Worm (Caenorhabditis elegans) whole organism, early embryonic: Measurements from ENCODE around the gene cal-1.

Source experiments
- B0310.2 ChIP-seq: sonication (generic microtip); optimal IDR thresholded peaks from 2 replicates; lab custom pipeline; 2016; ENCODE audit warnings: mild to moderate bottlenecking, missing genetic modification characterization, missing compliant biosample characterization
- F13C5.2 ChIP-seq: sonication (generic microtip); optimal IDR thresholded peaks from 2 replicates; lab custom pipeline; 2017; ENCODE audit warnings: mild to moderate bottlenecking, missing genetic modification characterization, inconsistent platforms, missing compliant biosample characterization
- aly-1 ChIP-seq: sonication (generic microtip); optimal IDR thresholded peaks from 2 replicates; lab custom pipeline; 2016; ENCODE audit warnings: missing genetic modification characterization, missing compliant biosample characterization
- ama-1 ChIP-seq: fragments of 150-350 bp; optimal IDR thresholded peaks from 2 replicates; lab custom pipeline; 2014
- ceh-13 ChIP-seq: fragments of 200-800 bp; sonication (Bioruptor generic); optimal IDR thresholded peaks from 2 replicates; lab custom pipeline; 2018; ENCODE audit warnings: mild to moderate bottlenecking, missing genetic modification characterization, missing compliant biosample characterization
- ceh-36 ChIP-seq: sonication (generic microtip); optimal IDR thresholded peaks from 2 replicates; lab custom pipeline; 2016; ENCODE audit warnings: missing genetic modification characterization, inconsistent platforms, missing compliant biosample characterization
- ets-7 ChIP-seq: sonication (generic microtip); optimal IDR thresholded peaks from 2 replicates; lab custom pipeline; 2016; ENCODE audit warnings: missing genotype, missing genetic modification characterization, missing compliant biosample characterization
- flt-1 ChIP-seq: fragments of 200-800 bp; sonication (Bioruptor generic); IDR thresholded peaks from 2 replicates; pipeline ENCODE4 v1.3.6; 2022; ENCODE audit warnings: missing genetic modification characterization, missing compliant biosample characterization
- pes-1 ChIP-seq: fragments of 200-800 bp; sonication (Bioruptor generic); IDR thresholded peaks from 2 replicates; pipeline ENCODE4 v1.3.6; 2022; ENCODE audit warnings: missing genetic modification reagents, missing genetic modification characterization, missing compliant biosample characterization
- tbx-11 ChIP-seq: fragments of 200-800 bp; sonication (Bioruptor generic); IDR thresholded peaks from 2 replicates; pipeline ENCODE4 v1.3.6; 2022; ENCODE audit warnings: missing genetic modification characterization, missing compliant biosample characterization

DNA sequence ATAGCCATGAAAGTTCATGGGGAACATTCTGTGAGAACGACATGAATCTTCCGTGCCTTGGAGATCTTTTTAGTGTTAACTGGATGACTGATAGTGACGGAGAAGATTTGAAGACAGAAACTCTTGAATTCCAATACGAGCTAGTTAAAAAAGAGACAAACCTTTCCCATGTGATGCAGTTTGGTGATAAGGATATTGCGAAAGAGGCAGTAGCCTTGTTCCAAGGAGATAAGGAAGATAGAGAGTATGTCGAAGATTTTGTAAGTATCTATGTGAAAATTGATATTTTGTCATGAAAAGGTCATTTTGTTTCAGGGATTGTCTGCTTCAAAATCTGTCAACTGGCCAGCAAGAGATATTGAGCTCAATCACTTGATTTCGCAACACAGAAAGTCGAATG, 3.1 kb downstream of the cal-1 start:
- TF ChIP-seq pes-1 (GFP tag; lab: Robert Waterston, UW), result no peak
- TF ChIP-seq ets-7 (tag; lab: Kevin White, UChicago), result no peak
- no peak for TF ChIP-seq tbx-11 (GFP tag; lab: Robert Waterston, UW)
- no peak for TF ChIP-seq flt-1 (GFP tag; lab: Robert Waterston, UW)
- no peak for TF ChIP-seq aly-1 (tag; lab: Kevin White, UChicago)
- no peak for TF ChIP-seq B0310.2
- no peak for TF ChIP-seq ama-1 (lab: Kevin White, UChicago)
- no peak for TF ChIP-seq ceh-36
- TF ChIP-seq F13C5.2 (tag; lab: Kevin White, UChicago), result no peak
- TF ChIP-seq ceh-13 (GFP tag; lab: Kevin White, UChicago), result no peak
